Worm (Caenorhabditis elegans) whole organism, late embryonic: ENCODE results near the gene Y57E12AL.2.

Experiments
- che-1 ChIP-seq: sonication (generic microtip); optimal IDR thresholded peaks from 2 replicates; lab custom pipeline; 2016; ENCODE audit warnings: mild to moderate bottlenecking, missing genetic modification characterization, missing compliant biosample characterization
- pag-3 ChIP-seq: sonication (generic microtip); optimal IDR thresholded peaks from 2 replicates; lab custom pipeline; 2016; ENCODE audit warnings: missing compliant biosample characterization, missing genetic modification characterization, borderline replicate concordance
- pax-1 ChIP-seq: fragments of 150-350 bp; optimal IDR thresholded peaks from 2 replicates; lab custom pipeline; 2014; ENCODE audit warnings: missing biosample characterization, missing genetic modification characterization
- pha-4 ChIP-seq: fragments of 150-350 bp; optimal IDR thresholded peaks from 2 replicates; lab custom pipeline; 2018; ENCODE audit warnings: missing biosample characterization, missing genetic modification reagents, missing genetic modification characterization
- tbx-2 ChIP-seq: sonication (generic microtip); optimal IDR thresholded peaks from 2 replicates; lab custom pipeline; 2016; ENCODE audit warnings: missing genetic modification characterization, missing compliant biosample characterization

- no peak for TF ChIP-seq tbx-2 (tag; lab: Kevin White, UChicago)
- no peak for TF ChIP-seq pax-1 (tag; lab: Kevin White, UChicago)
- TF ChIP-seq pha-4 = no peak
- no peak for TF ChIP-seq che-1 (tag; lab: Kevin White, UChicago)
- no peak for TF ChIP-seq pag-3 (tag; lab: Kevin White, UChicago)
Observed at ce11 chrV:7009461-7009860, 48.4 kb upstream of the Y57E12AL.2 start, which contains the start of gene C33G8.2.
